Fruit fly (Drosophila melanogaster) S2 (cell line): Measurements from ENCODE around the gene CG34162.

Experiments
- CG8478 ChIP-seq: fragments of >200 bp; optimal IDR thresholded peaks from 2 replicates; lab custom pipeline; 2018
- CTCF ChIP-seq, 2 experiments: fragments of >200 bp; optimal IDR thresholded peaks; 2 replicates each; lab custom pipeline; 2018

- TF ChIP-seq CG8478 (lab: Kevin White, UChicago) (no peak), CTCF (optimal IDR thresholded peaks at IDR 0.05; lab: Kevin White, UChicago) (no peak)
These were observed 10.4 kb upstream of the CG34162 start, which contains the start of gene CG14930 for dm6 chr2L:11521185-11521584.
